Worm (Caenorhabditis elegans) whole organism, L1 larva: ENCODE data around the gene nlp-26.

Experiments
- C34B4.2 ChIP-seq: sonication (generic microtip); optimal IDR thresholded peaks from 2 replicates; lab custom pipeline; 2017; ENCODE audit warnings: mild to moderate bottlenecking, missing genetic modification characterization, missing compliant biosample characterization
- F16B12.6 ChIP-seq: fragments of 150-350 bp; optimal IDR thresholded peaks from 2 replicates; lab custom pipeline; 2014; ENCODE audit warnings: missing biosample characterization, missing genetic modification characterization
- aha-1 ChIP-seq: fragments of 150-350 bp; optimal IDR thresholded peaks from 2 replicates; lab custom pipeline; 2014; ENCODE audit warnings: missing biosample characterization, missing genetic modification characterization
- aly-2 ChIP-seq: fragments of 150-350 bp; optimal IDR thresholded peaks from 2 replicates; lab custom pipeline; 2014; ENCODE audit warnings: missing biosample characterization, missing genetic modification characterization
- blmp-1 ChIP-seq: fragments of 150-350 bp; optimal IDR thresholded peaks from 2 replicates; lab custom pipeline; 2014; ENCODE audit warnings: missing biosample characterization, missing genetic modification characterization
- ceh-63 ChIP-seq: fragments of 200-800 bp; sonication (Bioruptor generic); optimal IDR thresholded peaks from 2 replicates; lab custom pipeline; 2018; ENCODE audit warnings: mild to moderate bottlenecking, missing genetic modification characterization, missing compliant biosample characterization
- ceh-8 ChIP-seq: fragments of 200-800 bp; sonication (Bioruptor generic); optimal IDR thresholded peaks from 2 replicates; lab custom pipeline; 2018; ENCODE audit warnings: mild to moderate bottlenecking, missing genetic modification characterization, moderate library complexity, missing compliant biosample characterization
- ceh-88 ChIP-seq: fragments of 200-800 bp; sonication (Bioruptor generic); IDR thresholded peaks from 2 replicates; pipeline ENCODE4 v1.3.6; 2022; ENCODE audit warnings: missing genetic modification characterization, missing compliant biosample characterization
- ces-1 ChIP-seq: fragments of 150-350 bp; optimal IDR thresholded peaks from 2 replicates; lab custom pipeline; 2014; ENCODE audit warnings: missing biosample characterization, missing genetic modification reagents, missing genetic modification characterization
- dpl-1 ChIP-seq, 3 experiments: fragments of 150-350 bp in 2 of 3; sonication (generic microtip) in 1 of 3; optimal IDR thresholded peaks; 2 replicates each; lab custom pipeline; 2014 to 2017; ENCODE audit warnings: missing biosample characterization in 3 of 3, missing genetic modification characterization in 3 of 3, missing genetic modification reagents in 3 of 3
- efl-1 ChIP-seq, 4 experiments: fragments of 150-350 bp; optimal IDR thresholded peaks in 3 of 4; peaks in 1 of 4; 1 replicate in 1 of 4; 2 replicates in 3 of 4; lab custom pipeline; 2014; ENCODE audit warnings: missing biosample characterization in 2 of 4, missing genetic modification characterization in 2 of 4, missing genetic modification reagents in 2 of 4
- efl-3 ChIP-seq: fragments of 200-800 bp; sonication (Bioruptor generic); optimal IDR thresholded peaks from 2 replicates; lab custom pipeline; 2018; ENCODE audit warnings: mild to moderate bottlenecking, missing genetic modification characterization, missing compliant biosample characterization
- elt-2 ChIP-seq: sonication (generic microtip); optimal IDR thresholded peaks from 2 replicates; lab custom pipeline; 2016; ENCODE audit warnings: missing genetic modification characterization, mild to moderate bottlenecking, inconsistent platforms, missing compliant biosample characterization, missing genetic modification reagents
- elt-3 ChIP-seq, 6 experiments: fragments of 150-350 bp in 1 of 6; sonication (generic microtip); optimal IDR thresholded peaks; 2 replicates each; lab custom pipeline; 2017 to 2018; ENCODE audit warnings: missing biosample characterization in 6 of 6, missing genetic modification characterization in 6 of 6, inconsistent platforms in 1 of 6
- ets-5 ChIP-seq: fragments of 200-800 bp; sonication (Bioruptor generic); IDR thresholded peaks from 2 replicates; pipeline ENCODE4 v1.3.6; 2022; ENCODE audit warnings: missing genetic modification characterization, missing compliant biosample characterization
- fkh-10 ChIP-seq: sonication (generic microtip); optimal IDR thresholded peaks from 2 replicates; lab custom pipeline; 2017; ENCODE audit warnings: missing biosample characterization, missing genetic modification reagents, missing genetic modification characterization
- fos-1 ChIP-seq: fragments of 150-350 bp; optimal IDR thresholded peaks from 2 replicates; lab custom pipeline; 2014; ENCODE audit warnings: missing biosample characterization, missing genetic modification characterization
- hlh-17 ChIP-seq: fragments of 200-800 bp; sonication (Bioruptor generic); optimal IDR thresholded peaks from 2 replicates; lab custom pipeline; 2018; ENCODE audit warnings: missing genetic modification characterization, mild to moderate bottlenecking, missing compliant biosample characterization, moderate library complexity, borderline replicate concordance
- hpl-2 ChIP-seq: fragments of 150-350 bp; optimal IDR thresholded peaks from 2 replicates; lab custom pipeline; 2014; ENCODE audit warnings: missing biosample characterization, missing genetic modification reagents, missing genetic modification characterization
- isw-1 ChIP-seq: fragments of 200-800 bp; sonication (Bioruptor generic); IDR thresholded peaks from 2 replicates; pipeline ENCODE4 v1.3.6; 2022; ENCODE audit warnings: missing genetic modification characterization, missing compliant biosample characterization
- lsy-2 ChIP-seq, 2 experiments: fragments of 150-350 bp; optimal IDR thresholded peaks; 2 replicates each; lab custom pipeline; 2014; ENCODE audit warnings: missing biosample characterization in 2 of 2, missing genetic modification characterization in 2 of 2
- mab-9 ChIP-seq: fragments of 200-800 bp; sonication (Bioruptor generic); IDR thresholded peaks from 2 replicates; pipeline ENCODE4 v1.3.6; 2022; ENCODE audit warnings: missing genetic modification reagents, missing genetic modification characterization, missing compliant biosample characterization
- nhr-237 ChIP-seq: fragments of 150-350 bp; optimal IDR thresholded peaks from 2 replicates; lab custom pipeline; 2014; ENCODE audit warnings: missing biosample characterization, missing genetic modification characterization
- nhr-28 ChIP-seq: fragments of 150-350 bp; optimal IDR thresholded peaks from 2 replicates; lab custom pipeline; 2014; ENCODE audit warnings: missing biosample characterization, missing genetic modification characterization
- nhr-76 ChIP-seq: sonication (generic microtip); optimal IDR thresholded peaks from 2 replicates; lab custom pipeline; 2017; ENCODE audit warnings: missing biosample characterization, missing genetic modification characterization
- nhr-77 ChIP-seq: fragments of 150-350 bp; optimal IDR thresholded peaks from 2 replicates; lab custom pipeline; 2014; ENCODE audit warnings: missing biosample characterization, missing genetic modification characterization
- nhr-85 ChIP-seq: sonication (generic microtip); peaks from one replicate; lab custom pipeline; 2016; ENCODE audit warnings: missing genetic modification characterization, inconsistent platforms, missing compliant biosample characterization
- nhr-90 ChIP-seq: sonication (generic microtip); optimal IDR thresholded peaks from 2 replicates; lab custom pipeline; 2016; ENCODE audit warnings: mild to moderate bottlenecking, missing genetic modification characterization, missing compliant biosample characterization; ENCODE audit not compliant: poor library complexity
- skn-1 ChIP-seq: fragments of 150-350 bp; optimal IDR thresholded peaks from 2 replicates; lab custom pipeline; 2014; ENCODE audit warnings: missing biosample characterization, missing genetic modification characterization
- snu-23 ChIP-seq: sonication (generic microtip); optimal IDR thresholded peaks from 2 replicates; lab custom pipeline; 2016; ENCODE audit warnings: missing genetic modification characterization, missing compliant biosample characterization
- sox-4 ChIP-seq: sonication (generic microtip); optimal IDR thresholded peaks from 2 replicates; lab custom pipeline; 2016; ENCODE audit warnings: missing genetic modification characterization, missing compliant biosample characterization
- sptf-1 ChIP-seq: fragments of 150-350 bp; optimal IDR thresholded peaks from 2 replicates; lab custom pipeline; 2014; ENCODE audit warnings: missing biosample characterization, missing genetic modification characterization
- swsn-7 ChIP-seq: sonication (generic microtip); optimal IDR thresholded peaks from 2 replicates; lab custom pipeline; 2016; ENCODE audit warnings: missing genetic modification characterization, missing compliant biosample characterization
- unc-130 ChIP-seq: fragments of 150-350 bp; optimal IDR thresholded peaks from 2 replicates; lab custom pipeline; 2017; ENCODE audit warnings: missing biosample characterization, missing genetic modification characterization, inconsistent platforms
- unc-30 ChIP-seq: sonication (generic microtip); optimal IDR thresholded peaks from 2 replicates; lab custom pipeline; 2017; ENCODE audit warnings: missing biosample characterization, missing genetic modification characterization
- unc-86 ChIP-seq: sonication (generic microtip); optimal IDR thresholded peaks from 2 replicates; lab custom pipeline; 2016; ENCODE audit warnings: missing genetic modification characterization, missing compliant biosample characterization
- vab-15 ChIP-seq: sonication (generic microtip); optimal IDR thresholded peaks from 2 replicates; lab custom pipeline; 2017; ENCODE audit warnings: missing genotype, mild to moderate bottlenecking, missing genetic modification characterization, missing compliant biosample characterization
- zag-1 ChIP-seq: fragments of 150-350 bp; optimal IDR thresholded peaks from 2 replicates; lab custom pipeline; 2014; ENCODE audit warnings: missing biosample characterization, missing genetic modification characterization

nlp-26 gene

ce11 chrV:19622440-19622914 lies 9.2 kb downstream of the nlp-26 start, which contains the start of gene Y43F8C.3 (continued):
- no peak for TF ChIP-seq nhr-90 (tag; lab: Kevin White, UChicago)
- no peak for TF ChIP-seq unc-30 (tag; lab: Kevin White, UChicago)
- TF ChIP-seq efl-3 (GFP tag; lab: Kevin White, UChicago) = no peak
- TF ChIP-seq ceh-8 (GFP tag; lab: Kevin White, UChicago) = peak; percentile 63
- peak; percentile 48 for TF ChIP-seq swsn-7 (tag; lab: Kevin White, UChicago)
- no peak for TF ChIP-seq unc-86 (tag; lab: Kevin White, UChicago)
- no peak for TF ChIP-seq sox-4 (tag; lab: Kevin White, UChicago)
- no peak for TF ChIP-seq nhr-76 (tag; lab: Kevin White, UChicago)
- TF ChIP-seq ceh-63 (GFP tag; lab: Kevin White, UChicago) = no peak
- peak; percentile 56 to 83 for TF ChIP-seq lsy-2 (tag; optimal IDR thresholded peaks at IDR 0.05; lab: Kevin White, UChicago)
- TF ChIP-seq, all 84 proteins: peak for 36

DNA sequence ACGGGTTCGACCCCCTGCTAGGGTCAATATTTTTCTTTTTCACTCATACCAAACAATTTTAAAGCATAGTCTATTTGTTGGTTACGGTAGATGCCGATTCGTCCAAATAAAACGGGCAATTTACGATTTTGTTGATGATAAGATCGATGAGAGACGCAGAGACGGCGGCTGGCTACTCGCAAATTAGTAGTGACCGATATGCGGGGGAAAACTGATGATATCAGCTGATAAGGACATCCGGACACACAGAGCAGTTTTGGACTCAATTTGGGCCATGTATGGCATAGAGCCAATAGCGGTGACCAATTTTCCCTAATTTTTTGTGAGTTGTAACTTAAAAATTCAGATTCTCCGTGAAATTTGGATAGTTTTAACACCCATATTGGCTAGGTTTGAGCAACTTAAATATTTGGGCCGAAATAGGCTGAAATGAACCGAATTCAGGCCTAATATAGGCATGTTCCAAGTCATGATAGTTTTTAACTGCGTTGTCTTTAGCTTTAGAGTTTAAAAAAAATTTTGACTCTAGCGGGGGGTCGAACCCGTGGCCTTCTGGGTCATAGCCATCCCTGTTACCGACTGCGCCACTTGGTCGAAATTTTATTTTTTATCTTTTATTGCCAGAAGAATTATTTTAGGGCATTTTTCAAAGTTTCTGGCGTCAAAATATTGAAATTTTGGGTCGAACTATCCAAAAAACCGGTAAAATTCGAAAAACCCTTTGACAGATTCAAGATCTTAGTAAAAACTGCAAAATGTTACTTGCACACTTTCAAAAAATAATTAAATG lies 10.5 kb downstream of the nlp-26 start:
- TF ChIP-seq elt-3 (tag; optimal IDR thresholded peaks at IDR 0.05; lab: Kevin White, UChicago) (peak in 1 of 6 experiments; percentile 8), fos-1 (no peak), lsy-2 (tag; optimal IDR thresholded peaks at IDR 0.05; lab: Kevin White, UChicago) (peak in 1 of 2 experiments; percentile 35), isw-1 (GFP tag; lab: Robert Waterston, UW) (no peak), nhr-85 (tag; lab: Kevin White, UChicago) (peak; percentile 16), unc-130 (tag; lab: Kevin White, UChicago) (no peak), elt-2 (tag; lab: Kevin White, UChicago) (peak; percentile 16), nhr-90 (tag; lab: Kevin White, UChicago) (no peak), dpl-1 (GFP tag; optimal IDR thresholded peaks at IDR 0.05; lab: Kevin White, UChicago) (no peak), hpl-2 (GFP tag; lab: Kevin White, UChicago) (no peak), ces-1 (GFP tag; lab: Kevin White, UChicago) (no peak), unc-30 (tag; lab: Kevin White, UChicago) (no peak), fkh-10 (GFP tag; lab: Kevin White, UChicago) (no peak), ets-5 (GFP tag; lab: Robert Waterston, UW) (no peak), vab-15 (no peak), sptf-1 (tag; lab: Kevin White, UChicago) (no peak), blmp-1 (tag; lab: Kevin White, UChicago) (peak; percentile 37), F16B12.6 (tag; lab: Kevin White, UChicago) (no peak), nhr-237 (tag; lab: Kevin White, UChicago) (no peak), snu-23 (no peak), skn-1 (tag; lab: Kevin White, UChicago) (no peak), aha-1 (no peak), ceh-8 (GFP tag; lab: Kevin White, UChicago) (no peak), nhr-28 (tag; lab: Kevin White, UChicago) (no peak), ceh-88 (no peak), efl-1 (optimal IDR thresholded peaks at IDR 0.05; lab: Kevin White, UChicago) (no peak), efl-1 (GFP tag; optimal IDR thresholded peaks at IDR 0.05 in 1 of 2; lab: Kevin White, UChicago) (peak in 1 of 2 experiments; percentile 72), hlh-17 (GFP tag; lab: Kevin White, UChicago) (no peak), zag-1 (tag; lab: Kevin White, UChicago) (no peak), aly-2 (tag; lab: Kevin White, UChicago) (no peak)

- TF ChIP-seq nhr-76 (tag; lab: Kevin White, UChicago) (no peak), C34B4.2 (tag; lab: Kevin White, UChicago) (no peak), mab-9 (GFP tag; lab: Robert Waterston, UW) (no peak), lsy-2 (tag; optimal IDR thresholded peaks at IDR 0.05; lab: Kevin White, UChicago) (no peak), nhr-77 (tag; lab: Kevin White, UChicago) (no peak)
Measured at ce11 chrV:19624749-19625148, 11.5 kb downstream of the nlp-26 start, which contains the start of gene dyf-19. Gene dyf-19 (plus strand): TSS chrV:19625049.
